Fruit fly (Drosophila melanogaster) whole organism, embryonic: Measurements from ENCODE around the gene CG8507.
A peak's percentile ranks its signal among the peaks of the same experiment; 100 is the strongest.

Experiments used
- Adf1 ChIP-seq: fragments of 200-800 bp; sonication (Bioruptor generic); IDR thresholded peaks from 2 replicates; pipeline ENCODE4 v1.3.6; 2022; ENCODE audit warnings: missing biosample characterization, missing genetic modification characterization
- Antp ChIP-seq: fragments of 200-800 bp; sonication (Bioruptor generic); optimal IDR thresholded peaks from 3 replicates; lab custom pipeline; 2016; ENCODE audit warnings: missing biosample characterization, missing genetic modification characterization
- CG10321 ChIP-seq: fragments of 200-800 bp; sonication (Bioruptor generic); IDR thresholded peaks from 2 replicates; pipeline ENCODE4 v1.3.6; 2022; ENCODE audit warnings: missing biosample characterization, missing genetic modification characterization
- CG10543 ChIP-seq: fragments of 200-800 bp; sonication (Bioruptor generic); optimal IDR thresholded peaks from 3 replicates; lab custom pipeline; 2017; ENCODE audit warnings: missing biosample characterization, mild to moderate bottlenecking, missing genetic modification characterization, moderate library complexity
- CG10565 ChIP-seq: fragments of 200-800 bp; sonication (Bioruptor generic); optimal IDR thresholded peaks from 3 replicates; lab custom pipeline; 2016; ENCODE audit warnings: missing biosample characterization, mild to moderate bottlenecking, missing genetic modification characterization
- CG12769 ChIP-seq: fragments of 200-800 bp; sonication (Bioruptor generic); optimal IDR thresholded peaks from 2 replicates; lab custom pipeline; 2019; ENCODE audit warnings: missing biosample characterization, mild to moderate bottlenecking, missing genetic modification characterization, moderate library complexity
- CG15479 ChIP-seq: fragments of 200-800 bp; sonication (Bioruptor generic); optimal IDR thresholded peaks from 3 replicates; lab custom pipeline; 2019; ENCODE audit warnings: missing biosample characterization, mild to moderate bottlenecking, missing genetic modification characterization, moderate library complexity
- CG17829 ChIP-seq: fragments of 200-800 bp; optimal IDR thresholded peaks from 2 replicates; lab custom pipeline; 2019; ENCODE audit warnings: missing biosample characterization, mild to moderate bottlenecking, missing genetic modification characterization, moderate library complexity
- CG18262 ChIP-seq: fragments of 200-800 bp; optimal IDR thresholded peaks from 3 replicates; lab custom pipeline; 2019; ENCODE audit warnings: missing biosample characterization, mild to moderate bottlenecking, missing genetic modification characterization, moderate library complexity
- CG18599 ChIP-seq: fragments of 200-800 bp; sonication (Bioruptor generic); optimal IDR thresholded peaks from 3 replicates; lab custom pipeline; 2017; ENCODE audit warnings: missing biosample characterization, missing genetic modification characterization, mild to moderate bottlenecking, moderate library complexity, missing genetic modification reagents
- CG31365 ChIP-seq: fragments of 200-800 bp; sonication (Bioruptor generic); optimal IDR thresholded peaks from 2 replicates; lab custom pipeline; 2018; ENCODE audit warnings: missing biosample characterization, mild to moderate bottlenecking, missing genetic modification characterization
- CG31441 ChIP-seq: fragments of 200-800 bp; sonication (Bioruptor generic); IDR thresholded peaks from 2 replicates; pipeline ENCODE4 v1.3.6; 2022; ENCODE audit warnings: missing biosample characterization, missing genetic modification characterization
- CG33213 ChIP-seq: fragments of 200-800 bp; sonication (Bioruptor generic); optimal IDR thresholded peaks from 3 replicates; lab custom pipeline; 2016; ENCODE audit warnings: missing biosample characterization, missing genetic modification characterization
- CG34224 ChIP-seq: fragments of 200-800 bp; sonication (Bioruptor generic); IDR thresholded peaks from 3 replicates; pipeline ENCODE4 v1.3.6; 2022; ENCODE audit warnings: missing biosample characterization, missing genetic modification characterization; ENCODE audit not compliant: partially characterized antibody
- CG34376 ChIP-seq: fragments of 200-800 bp; sonication (Bioruptor generic); optimal IDR thresholded peaks from 2 replicates; lab custom pipeline; 2018; ENCODE audit warnings: missing biosample characterization, mild to moderate bottlenecking, missing genetic modification characterization
- CG3726 ChIP-seq: fragments of 200-800 bp; sonication (Bioruptor generic); IDR thresholded peaks from 3 replicates; pipeline ENCODE4, ENCODE4 v1.3.6; 2022; ENCODE audit warnings: missing biosample characterization, missing genetic modification characterization
- CG6765 ChIP-seq: fragments of 200-800 bp; sonication (Bioruptor generic); optimal IDR thresholded peaks from 3 replicates; lab custom pipeline; 2017; ENCODE audit warnings: missing biosample characterization, mild to moderate bottlenecking, missing genetic modification characterization
- CG7786 ChIP-seq: fragments of 200-800 bp; sonication (Bioruptor generic); optimal IDR thresholded peaks from 2 replicates; lab custom pipeline; 2016; ENCODE audit warnings: missing biosample characterization, missing genetic modification characterization
- CG8089 ChIP-seq: fragments of 200-800 bp; sonication (Bioruptor generic); optimal IDR thresholded peaks from 3 replicates; lab custom pipeline; 2016; ENCODE audit warnings: missing biosample characterization, missing genetic modification characterization
- CG9797 ChIP-seq: fragments of 200-800 bp; sonication (Bioruptor generic); optimal IDR thresholded peaks from 3 replicates; lab custom pipeline; 2018; ENCODE audit warnings: missing biosample characterization, mild to moderate bottlenecking, missing genetic modification characterization
- CG9876 ChIP-seq: fragments of 200-800 bp; sonication (Bioruptor generic); optimal IDR thresholded peaks from 2 replicates; lab custom pipeline; 2016; ENCODE audit warnings: missing biosample characterization, missing genetic modification characterization
- CG9932 ChIP-seq: fragments of 200-800 bp; sonication (Bioruptor generic); IDR thresholded peaks from 2 replicates; pipeline ENCODE4 v1.3.6; 2022; ENCODE audit warnings: missing biosample characterization, missing genetic modification characterization
- Chrac-16 ChIP-seq: fragments of 200-800 bp; sonication (Bioruptor generic); optimal IDR thresholded peaks from 3 replicates; lab custom pipeline; 2016; ENCODE audit warnings: missing biosample characterization, missing genetic modification characterization
- D19B ChIP-seq: fragments of 200-800 bp; sonication (Bioruptor generic); optimal IDR thresholded peaks from 2 replicates; lab custom pipeline; 2017; ENCODE audit warnings: missing biosample characterization, mild to moderate bottlenecking, missing genetic modification characterization
- Deaf1 ChIP-seq: fragments of 200-800 bp; optimal IDR thresholded peaks from 3 replicates; lab custom pipeline; 2019; ENCODE audit warnings: missing biosample characterization, mild to moderate bottlenecking, missing genetic modification characterization, moderate library complexity
- Dip2 ChIP-seq: fragments of 200-800 bp; sonication (Bioruptor generic); IDR thresholded peaks from 2 replicates; pipeline ENCODE4 v1.3.6; 2022; ENCODE audit warnings: missing biosample characterization, missing genetic modification characterization
- HmgZ ChIP-seq: fragments of 200-800 bp; sonication (Bioruptor generic); optimal IDR thresholded peaks from 2 replicates; lab custom pipeline; 2018; ENCODE audit warnings: missing biosample characterization, mild to moderate bottlenecking, missing genetic modification characterization
- Hmr ChIP-seq: fragments of 200-800 bp; sonication (Bioruptor generic); optimal IDR thresholded peaks from 3 replicates; lab custom pipeline; 2017; ENCODE audit warnings: mild to moderate bottlenecking, missing biosample characterization, missing genetic modification reagents, missing genetic modification characterization
- MBD-R2 ChIP-seq: fragments of 200-800 bp; sonication (Bioruptor generic); IDR thresholded peaks from 2 replicates; pipeline ENCODE4 v1.3.6; 2022; ENCODE audit warnings: missing biosample characterization, missing genetic modification characterization
- MESR4 ChIP-seq: fragments of 200-800 bp; sonication (Bioruptor generic); optimal IDR thresholded peaks from 2 replicates; lab custom pipeline; 2018; ENCODE audit warnings: missing biosample characterization, mild to moderate bottlenecking, missing genetic modification characterization, moderate library complexity
- Med ChIP-seq: fragments of 200-800 bp; sonication (Bioruptor generic); peaks from one replicate; lab custom pipeline; 2016; ENCODE audit warnings: missing biosample characterization, missing genetic modification characterization, mild to moderate bottlenecking, inconsistent platforms, moderate library complexity
- NC2β ChIP-seq: fragments of 200-800 bp; sonication (Bioruptor generic); optimal IDR thresholded peaks from 2 replicates; lab custom pipeline; 2016; ENCODE audit warnings: missing biosample characterization, missing genetic modification characterization
- Pdp1 ChIP-seq, 2 experiments: fragments of 200-800 bp; sonication (Bioruptor generic); optimal IDR thresholded peaks; 3 replicates each; lab custom pipeline; 2016; ENCODE audit warnings: missing biosample characterization in 2 of 2, missing genetic modification characterization in 2 of 2, mild to moderate bottlenecking in 1 of 2, moderate library complexity in 1 of 2
- Vsx1 ChIP-seq: fragments of 200-800 bp; sonication (Bioruptor generic); optimal IDR thresholded peaks from 2 replicates; lab custom pipeline; 2017; ENCODE audit warnings: missing biosample characterization, mild to moderate bottlenecking, missing genetic modification characterization, missing genetic modification reagents
- Xrp1 ChIP-seq: fragments of 200-800 bp; sonication (Bioruptor generic); IDR thresholded peaks from 2 replicates; pipeline ENCODE4 v1.3.6; 2022; ENCODE audit warnings: missing biosample characterization, missing genetic modification characterization
- abd-A ChIP-seq: fragments of 200-800 bp; sonication (Bioruptor generic); optimal IDR thresholded peaks from 3 replicates; lab custom pipeline; 2019; ENCODE audit warnings: missing biosample characterization, mild to moderate bottlenecking, missing genetic modification characterization, moderate library complexity
- aop ChIP-seq: fragments of 200-800 bp; sonication (Bioruptor generic); IDR thresholded peaks from 2 replicates; pipeline ENCODE4 v1.3.6; 2022; ENCODE audit warnings: missing biosample characterization, missing genetic modification characterization
- chinmo ChIP-seq: fragments of 200-800 bp; sonication (Bioruptor generic); IDR thresholded peaks from 4 replicates; pipeline ENCODE4 v1.3.6; 2022; ENCODE audit warnings: missing biosample characterization, missing genetic modification characterization; ENCODE audit not compliant: partially characterized antibody
- exex ChIP-seq: fragments of 200-800 bp; sonication (Bioruptor generic); optimal IDR thresholded peaks from 4 replicates; lab custom pipeline; 2018; ENCODE audit warnings: missing biosample characterization, mild to moderate bottlenecking, missing genetic modification characterization, moderate library complexity
- ftz-f1 ChIP-seq: fragments of 200-800 bp; sonication (Bioruptor generic); optimal IDR thresholded peaks from 2 replicates; lab custom pipeline; 2016; ENCODE audit warnings: missing biosample characterization, missing genetic modification characterization
- grn ChIP-seq: fragments of 200-800 bp; sonication (Bioruptor generic); optimal IDR thresholded peaks from 3 replicates; lab custom pipeline; 2017; ENCODE audit warnings: missing biosample characterization, missing genetic modification characterization
- kay ChIP-seq: fragments of 200-800 bp; sonication (Bioruptor generic); optimal IDR thresholded peaks from 2 replicates; lab custom pipeline; 2016; ENCODE audit warnings: missing biosample characterization, missing genetic modification characterization
- lab ChIP-seq: fragments of 200-800 bp; sonication (Bioruptor generic); optimal IDR thresholded peaks from 3 replicates; lab custom pipeline; 2017; ENCODE audit warnings: missing biosample characterization, missing genetic modification characterization, mild to moderate bottlenecking, moderate library complexity, missing genetic modification reagents
- lilli ChIP-seq: fragments of 200-800 bp; sonication (Bioruptor generic); optimal IDR thresholded peaks from 3 replicates; lab custom pipeline; 2016; ENCODE audit warnings: missing biosample characterization, missing genetic modification characterization
- mirr ChIP-seq: fragments of 200-800 bp; sonication (Bioruptor generic); optimal IDR thresholded peaks from 3 replicates; lab custom pipeline; 2018; ENCODE audit warnings: missing biosample characterization, mild to moderate bottlenecking, missing genetic modification characterization
- pan ChIP-seq, 4 experiments: fragments of >200 bp in 3 of 4; fragments of 200-800 bp in 1 of 4; sonication (Bioruptor generic) in 1 of 4; optimal IDR thresholded peaks in 3 of 4; IDR thresholded peaks in 1 of 4; 2 replicates each; pipeline versions ENCODE4 v1.3.6 to Lab custom; 2017 to 2022; ENCODE audit warnings: missing biosample characterization in 2 of 4, missing genetic modification characterization in 2 of 4, mixed read lengths in 1 of 4
- repo ChIP-seq: fragments of 200-800 bp; sonication (Bioruptor generic); optimal IDR thresholded peaks from 2 replicates; lab custom pipeline; 2016; ENCODE audit warnings: missing biosample characterization, missing genetic modification characterization
- schlank ChIP-seq: fragments of 200-800 bp; sonication (Bioruptor generic); optimal IDR thresholded peaks from 2 replicates; lab custom pipeline; 2018; ENCODE audit warnings: missing biosample characterization, mild to moderate bottlenecking, missing genetic modification characterization
- slp2 ChIP-seq: fragments of 200-800 bp; sonication (Bioruptor generic); optimal IDR thresholded peaks from 2 replicates; lab custom pipeline; 2016; ENCODE audit warnings: missing biosample characterization, missing genetic modification characterization
- tna ChIP-seq: fragments of 200-800 bp; sonication (Bioruptor generic); IDR thresholded peaks from 2 replicates; pipeline ENCODE4 v1.3.6; 2022; ENCODE audit warnings: missing biosample characterization, missing genetic modification characterization; ENCODE audit not compliant: partially characterized antibody

Gene CG8507

DNA sequence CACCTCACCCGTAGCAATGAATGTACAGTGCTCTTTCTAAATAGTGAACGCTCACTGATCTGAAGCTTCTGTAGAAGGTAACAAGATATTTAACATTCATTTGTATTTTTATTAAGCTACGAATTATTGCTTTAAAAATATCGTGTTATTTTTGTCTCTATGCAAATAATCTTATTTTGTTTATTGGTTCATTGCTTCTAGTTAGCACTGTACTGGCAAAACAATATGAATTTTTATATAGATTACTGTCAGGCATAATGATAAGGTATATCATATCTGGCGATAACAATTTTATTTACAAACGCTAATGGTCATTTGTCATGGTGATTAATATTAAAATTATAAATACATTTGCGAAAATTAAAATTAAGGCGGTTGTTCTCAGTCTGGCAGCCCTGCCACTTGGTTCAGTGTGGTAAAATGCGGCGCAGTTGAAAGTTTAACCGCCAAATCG lies 19.7 kb upstream of the CG8507 start, which contains the start of gene CG9471 (continued):
- peak; percentile 71 for TF ChIP-seq Adf1 (GFP tag; lab: Robert Waterston, UW)
- peak; percentile 93 for TF ChIP-seq CG7786
- peak; percentile 77 for TF ChIP-seq CG8089 (GFP tag; lab: Kevin White, UChicago)
- no peak for TF ChIP-seq pan (optimal IDR thresholded peaks at IDR 0.05; lab: Kevin White, UChicago)
- TF ChIP-seq pan (GFP tag; optimal IDR thresholded peaks at IDR 0.05 in 1 of 2, IDR thresholded peaks at IDR 0.05 in 1 of 2) = peak in 1 of 2 experiments; percentile 95
- peak; percentile 90 for TF ChIP-seq CG18262 (tag; lab: Kevin White, UChicago)
- peak; percentile 68 for TF ChIP-seq repo (GFP tag; lab: Kevin White, UChicago)
- TF ChIP-seq CG9876 = peak; percentile 79
- peak; percentile 78 for TF ChIP-seq D19B (GFP tag; lab: Kevin White, UChicago)
- TF ChIP-seq CG10321 (GFP tag; lab: Robert Waterston, UW) = peak; percentile 67
- TF ChIP-seq Dip2 (GFP tag; lab: Robert Waterston, UW) = peak; percentile 25; the same call in 1 of the 2 replicates
- peak; percentile 91 for TF ChIP-seq CG17829
- TF ChIP-seq Hmr (GFP tag; lab: Kevin White, UChicago) = peak; percentile 92
- peak; percentile 64 for TF ChIP-seq CG10565 (GFP tag; lab: Kevin White, UChicago)
- peak; percentile 92 for TF ChIP-seq Chrac-16 (GFP tag; lab: Kevin White, UChicago)
- peak; percentile 88 to 92 for TF ChIP-seq Pdp1 (GFP tag; optimal IDR thresholded peaks at IDR 0.05; lab: Kevin White, UChicago)
- TF ChIP-seq lilli = peak; percentile 96
- TF ChIP-seq CG31365 (tag; lab: Kevin White, UChicago) = peak; percentile 47
- peak; percentile 80 for TF ChIP-seq aop
- no peak for TF ChIP-seq CG15479 (GFP tag; lab: Kevin White, UChicago)
- peak; percentile 88 for TF ChIP-seq CG6765
- TF ChIP-seq CG9932 = peak; percentile 93
- TF ChIP-seq CG34224 (GFP tag; lab: Robert Waterston, UW) = no peak
- TF ChIP-seq NC2β (GFP tag; lab: Kevin White, UChicago) = peak; percentile 89
- TF ChIP-seq MESR4 (GFP tag; lab: Kevin White, UChicago) = peak; percentile 26
- TF ChIP-seq slp2 (GFP tag; lab: Kevin White, UChicago) = peak; percentile 89
- TF ChIP-seq Antp (GFP tag; lab: Kevin White, UChicago) = peak; percentile 89
- no peak for TF ChIP-seq CG9797 (GFP tag; lab: Kevin White, UChicago)
- TF ChIP-seq schlank = peak; percentile 84
- TF ChIP-seq tna (GFP tag; lab: Robert Waterston, UW) = no peak

DNA sequence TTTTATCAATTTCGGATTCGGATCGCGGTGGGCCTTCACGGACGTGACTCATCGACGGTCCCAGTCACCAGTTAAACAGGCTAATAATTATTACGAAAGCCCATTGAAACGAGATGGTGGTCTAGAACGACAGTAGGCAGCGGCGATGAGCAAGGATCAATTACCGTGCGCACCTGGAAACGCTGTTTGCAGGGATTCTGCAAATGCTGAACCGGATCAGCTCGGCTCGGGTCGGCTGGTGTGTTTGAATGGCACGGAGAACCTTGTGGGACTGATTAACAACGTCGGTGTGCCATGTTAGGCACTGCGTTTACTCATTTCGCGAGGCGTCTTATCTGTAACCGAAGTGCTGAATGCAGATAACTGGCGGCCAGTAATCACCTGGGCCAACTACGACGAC lies 17.1 kb upstream of the CG8507 start, which contains the start of gene Whamy:
TSS of gene Whamy (minus strand) at position 273 of the 400 bp plus-strand sequence.
- TF ChIP-seq lab (peak; percentile 66), Pdp1 (GFP tag; optimal IDR thresholded peaks at IDR 0.05; lab: Kevin White, UChicago) (peak in 1 of 2 experiments; percentile 9), CG18599 (GFP tag; lab: Kevin White, UChicago) (peak; percentile 36), Med (GFP tag; lab: Kevin White, UChicago) (peak; percentile 70), chinmo (GFP tag; lab: Robert Waterston, UW) (0 out of 4 replicates have a peak, but pooled peaks have one; percentile 33), CG3726 (GFP tag; lab: Robert Waterston, UW) (no peak), mirr (GFP tag; lab: Kevin White, UChicago) (peak; percentile 77), Deaf1 (tag; lab: Kevin White, UChicago) (peak; percentile 82), abd-A (no peak), CG12769 (tag; lab: Kevin White, UChicago) (peak; percentile 11), exex (tag; lab: Kevin White, UChicago) (peak; percentile 74), CG33213 (no peak), kay (peak; percentile 44), MBD-R2 (GFP tag; lab: Robert Waterston, UW) (no peak), Vsx1 (GFP tag; lab: Kevin White, UChicago) (peak; percentile 25), CG10543 (GFP tag; lab: Kevin White, UChicago) (peak; percentile 73), Hmr (GFP tag; lab: Kevin White, UChicago) (peak; percentile 20), CG34376 (peak; percentile 76), Xrp1 (no peak), ftz-f1 (GFP tag; lab: Kevin White, UChicago) (peak; percentile 49), grn (GFP tag; lab: Kevin White, UChicago) (peak; percentile 62), CG31441 (GFP tag; lab: Robert Waterston, UW) (no peak), HmgZ (tag; lab: Kevin White, UChicago) (peak; percentile 21)
